Fruit fly (Drosophila melanogaster): ENCODE results near the gene LanA.

dm6 chr3L:6188995-6189927 lies 28.6 kb downstream of the LanA start, which contains the start of the genes D19A and CG7386:
- no peak for TF ChIP-seq Myc (optimal IDR thresholded peaks at IDR 0.05)
- no peak for TF ChIP-seq psq (optimal IDR thresholded peaks at IDR 0.05)
- TF ChIP-seq insv (optimal IDR thresholded peaks at IDR 0.05) = no peak
- no peak for TF ChIP-seq ttk (optimal IDR thresholded peaks at IDR 0.05)
